Worm (Caenorhabditis elegans) whole organism, midembryonic: ENCODE data around the gene mfsd-13.2.

Experiments used
- cog-1 ChIP-seq: sonication (generic microtip); optimal IDR thresholded peaks from 2 replicates; lab custom pipeline; 2016; ENCODE audit warnings: missing genetic modification characterization, missing compliant biosample characterization
- flt-1 ChIP-seq: fragments of 200-800 bp; sonication (Bioruptor generic); IDR thresholded peaks from 2 replicates; pipeline ENCODE4 v1.3.6; 2022; ENCODE audit warnings: missing genetic modification characterization, missing compliant biosample characterization
- klf-2 ChIP-seq: fragments of 200-800 bp; sonication (Bioruptor generic); conservative IDR thresholded peaks from 2 replicates; pipeline ENCODE4 v1.3.6; 2022; ENCODE audit warnings: missing genetic modification reagents, missing genetic modification characterization, missing compliant biosample characterization
- med-1 ChIP-seq: sonication (generic microtip); optimal IDR thresholded peaks from 2 replicates; lab custom pipeline; 2017; ENCODE audit warnings: missing genetic modification characterization, mild to moderate bottlenecking, missing compliant biosample characterization, antibody characterized with exemption, missing genetic modification reagents; ENCODE audit not compliant: insufficient read depth
- ref-1 ChIP-seq: fragments of 200-800 bp; sonication (Bioruptor generic); conservative IDR thresholded peaks from 2 replicates; pipeline ENCODE4 v1.3.6; 2022; ENCODE audit warnings: missing genetic modification reagents, missing genetic modification characterization, missing compliant biosample characterization
- tab-1 ChIP-seq: fragments of 200-800 bp; sonication (Bioruptor generic); IDR thresholded peaks from 2 replicates; pipeline ENCODE4 v1.3.6; 2022; ENCODE audit warnings: missing genetic modification characterization, missing compliant biosample characterization
- ztf-23 ChIP-seq: fragments of 200-800 bp; sonication (Bioruptor generic); IDR thresholded peaks from 2 replicates; pipeline ENCODE4 v1.3.6; 2022; ENCODE audit warnings: missing genetic modification reagents, missing genetic modification characterization, missing compliant biosample characterization
- ztf-29 ChIP-seq: fragments of 200-800 bp; sonication (Bioruptor generic); IDR thresholded peaks from 2 replicates; pipeline ENCODE4 v1.3.6; 2022; ENCODE audit warnings: missing genetic modification reagents, missing genetic modification characterization, missing compliant biosample characterization

DNA sequence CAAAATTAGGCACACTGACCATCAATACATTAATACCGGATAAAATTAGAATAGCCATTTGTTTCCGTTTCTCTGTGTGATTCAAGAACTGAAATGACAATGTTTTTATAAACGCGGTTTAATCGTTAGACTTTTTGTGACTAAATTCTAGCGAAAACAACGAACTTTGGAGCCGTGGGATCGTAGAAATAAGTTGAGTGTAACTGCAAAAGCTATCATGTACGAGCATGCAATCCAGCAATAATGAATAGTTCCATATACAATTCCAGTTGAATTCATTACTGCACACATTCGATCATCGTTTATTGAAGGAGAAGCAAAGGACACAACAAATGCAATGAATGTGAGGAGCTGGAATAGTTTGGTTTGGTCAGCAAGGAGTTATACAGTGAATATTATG is 20.5 kb upstream of the mfsd-13.2 start:
- TF ChIP-seq flt-1 (no peak), ztf-29 (GFP tag; lab: Robert Waterston, UW) (no peak), tab-1 (GFP tag; lab: Robert Waterston, UW) (no peak), klf-2 (GFP tag; lab: Robert Waterston, UW) (no peak), ztf-23 (GFP tag; lab: Robert Waterston, UW) (no peak), ref-1 (GFP tag; lab: Robert Waterston, UW) (no peak), med-1 (GFP tag; lab: Kevin White, UChicago) (no peak), cog-1 (tag; lab: Kevin White, UChicago) (no peak)
